Fruit fly (Drosophila melanogaster): Measurements from ENCODE around the gene Jwa.
A peak's percentile ranks its signal among the peaks of the same experiment; 100 is the strongest.

The Jwa gene

DNA sequence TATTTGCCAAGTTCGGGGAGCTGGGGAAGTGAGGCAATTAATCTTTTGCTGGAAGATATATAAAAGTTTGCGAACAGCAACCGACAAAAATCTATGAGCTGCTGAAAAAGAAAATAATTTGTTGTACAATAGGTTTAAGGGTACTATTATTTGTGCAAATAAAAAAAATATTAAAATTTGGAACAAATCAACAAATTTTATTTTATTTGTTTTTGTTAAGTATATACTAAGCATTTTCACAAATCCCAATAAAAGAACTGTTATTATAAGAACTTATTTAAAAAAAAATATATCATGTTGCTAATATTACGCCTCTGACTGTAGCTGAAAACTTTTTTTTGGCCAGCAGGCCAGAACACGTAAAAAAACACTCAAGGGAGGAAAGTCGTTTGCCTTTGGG lies 47.4 kb downstream of the Jwa start (continued):
- TF ChIP-seq pan (optimal IDR thresholded peaks at IDR 0.05): no peak
- peak in 1 of 2 experiments; percentile 40 for TF ChIP-seq pan (GFP tag; optimal IDR thresholded peaks at IDR 0.05 in 1 of 2, IDR thresholded peaks at IDR 0.05 in 1 of 2)
- TF ChIP-seq CG11723 (GFP tag; optimal IDR thresholded peaks at IDR 0.05): no peak
- TF ChIP-seq cwo (GFP tag; optimal IDR thresholded peaks at IDR 0.05): peak; percentile 35
- TF ChIP-seq CG12769 (tag; optimal IDR thresholded peaks at IDR 0.05): no peak
- peak; percentile 70 for TF ChIP-seq dmrt99B (tag; optimal IDR thresholded peaks at IDR 0.05)
- no peak for TF ChIP-seq CG15479 (GFP tag; optimal IDR thresholded peaks at IDR 0.05)
- TF ChIP-seq CG1024 (GFP tag; IDR thresholded peaks at IDR 0.05): no peak
- TF ChIP-seq CG9437 (GFP tag; optimal IDR thresholded peaks at IDR 0.05): no peak
- no peak for TF ChIP-seq exex (tag; optimal IDR thresholded peaks at IDR 0.05)
- no peak for TF ChIP-seq Dfd (GFP tag; optimal IDR thresholded peaks at IDR 0.05)
- TF ChIP-seq dati (GFP tag; IDR thresholded peaks at IDR 0.05): no peak
- TF ChIP-seq CG12071 (GFP tag; optimal IDR thresholded peaks at IDR 0.05): no peak
- TF ChIP-seq Neu2 (GFP tag; optimal IDR thresholded peaks at IDR 0.05; ENCODE audit: borderline replicate concordance): no peak
- no peak for TF ChIP-seq dmrt11E (tag; optimal IDR thresholded peaks at IDR 0.05)
- no peak for TF ChIP-seq vfl (GFP tag; optimal IDR thresholded peaks at IDR 0.05)
- no peak for TF ChIP-seq ham (GFP tag; IDR thresholded peaks at IDR 0.05)
- no peak for TF ChIP-seq D (optimal IDR thresholded peaks at IDR 0.05)
- no peak for TF ChIP-seq D (GFP tag; optimal IDR thresholded peaks at IDR 0.05)
- TF ChIP-seq danr (GFP tag; IDR thresholded peaks at IDR 0.05): no peak
- no peak for TF ChIP-seq stwl (tag; optimal IDR thresholded peaks at IDR 0.05)
- TF ChIP-seq croc (GFP tag; conservative IDR thresholded peaks at IDR 0.05): no peak
- no peak for TF ChIP-seq CG7963 (GFP tag; IDR thresholded peaks at IDR 0.05; ENCODE audit: partially characterized antibody)
- peak; percentile 12 for TF ChIP-seq bcd (GFP tag; optimal IDR thresholded peaks at IDR 0.05)
- no peak for TF ChIP-seq CG6689 (GFP tag; IDR thresholded peaks at IDR 0.05)
- no peak for TF ChIP-seq gsb-n (tag; optimal IDR thresholded peaks at IDR 0.05)
- TF ChIP-seq CrebB (tag; optimal IDR thresholded peaks at IDR 0.05): no peak
- TF ChIP-seq CG13424 (tag; optimal IDR thresholded peaks at IDR 0.05): peak; percentile 13
- TF ChIP-seq schlank (tag; optimal IDR thresholded peaks at IDR 0.05): no peak
- TF ChIP-seq slou (GFP tag; optimal IDR thresholded peaks at IDR 0.05): no peak
- TF ChIP-seq hb (GFP tag; IDR thresholded peaks at IDR 0.05; ENCODE audit: partially characterized antibody): no peak
- no peak for TF ChIP-seq CG4854 (GFP tag; optimal IDR thresholded peaks at IDR 0.05)
- TF ChIP-seq CG34224 (GFP tag; IDR thresholded peaks at IDR 0.05; ENCODE audit: partially characterized antibody): no peak
- TF ChIP-seq cad (GFP tag; optimal IDR thresholded peaks at IDR 0.05): no peak
- TF ChIP-seq CG18764 (GFP tag; optimal IDR thresholded peaks at IDR 0.05): no peak
- no peak for TF ChIP-seq zfh2 (GFP tag; optimal IDR thresholded peaks at IDR 0.05)
- TF ChIP-seq CG2120 (GFP tag; optimal IDR thresholded peaks at IDR 0.05): peak; percentile 28
- no peak for TF ChIP-seq CG12942 (GFP tag; optimal IDR thresholded peaks at IDR 0.05)
- TF ChIP-seq CG9609 (GFP tag; optimal IDR thresholded peaks at IDR 0.05): no peak
- no peak for TF ChIP-seq pum (GFP tag; optimal IDR thresholded peaks at IDR 0.05)
- TF ChIP-seq CG5180 (GFP tag; optimal IDR thresholded peaks at IDR 0.05): no peak
- TF ChIP-seq CG13123 (GFP tag; optimal IDR thresholded peaks at IDR 0.05): no peak
- peak; percentile 35; the same call in 1 of the 3 replicates for TF ChIP-seq row (GFP tag; IDR thresholded peaks at IDR 0.05)
- TF ChIP-seq Dip2 (GFP tag; IDR thresholded peaks at IDR 0.05): no peak
- no peak for TF ChIP-seq Mrtf (GFP tag; IDR thresholded peaks at IDR 0.05)
- no peak for TF ChIP-seq wdn (GFP tag; IDR thresholded peaks at IDR 0.05)
- no peak for TF ChIP-seq fru (optimal IDR thresholded peaks at IDR 0.05)
- TF ChIP-seq jigr1 (GFP tag; IDR thresholded peaks at IDR 0.05): no peak
- no peak for TF ChIP-seq pho (GFP tag; optimal IDR thresholded peaks at IDR 0.05)
- no peak for TF ChIP-seq CG3995 (GFP tag; optimal IDR thresholded peaks at IDR 0.05)
- no peak for TF ChIP-seq CG1602 (GFP tag; optimal IDR thresholded peaks at IDR 0.05)
- no peak for TF ChIP-seq CG16815 (GFP tag; optimal IDR thresholded peaks at IDR 0.05)
- no peak for TF ChIP-seq mirr (GFP tag; optimal IDR thresholded peaks at IDR 0.05)

All from whole organism, embryonic.